Worm (Caenorhabditis elegans) whole organism, L4 larva: ENCODE measurements around the gene fut-6.

ENCODE experiments used
- F37D6.2 ChIP-seq: sonication (generic microtip); optimal IDR thresholded peaks from 2 replicates; lab custom pipeline; 2016; ENCODE audit warnings: mild to moderate bottlenecking, missing genetic modification characterization, missing compliant biosample characterization
- F49E8.2 ChIP-seq: sonication (generic microtip); optimal IDR thresholded peaks from 2 replicates; lab custom pipeline; 2016; ENCODE audit warnings: missing compliant biosample characterization, mild to moderate bottlenecking, missing genetic modification characterization, borderline replicate concordance
- aly-2 ChIP-seq: sonication (generic microtip); optimal IDR thresholded peaks from 2 replicates; lab custom pipeline; 2018; ENCODE audit warnings: missing biosample characterization, missing genetic modification characterization
- attf-4 ChIP-seq: sonication (generic microtip); optimal IDR thresholded peaks from 3 replicates; lab custom pipeline; 2017; ENCODE audit warnings: missing biosample characterization, missing genetic modification characterization
- ceh-20 ChIP-seq: fragments of 200-800 bp; sonication (Bioruptor generic); IDR thresholded peaks from 2 replicates; pipeline ENCODE4 v1.3.6; 2022; ENCODE audit warnings: missing genetic modification reagents, missing genetic modification characterization, missing compliant biosample characterization
- ceh-28 ChIP-seq: fragments of 150-350 bp; optimal IDR thresholded peaks from 2 replicates; lab custom pipeline; 2014; ENCODE audit warnings: missing biosample characterization, missing genetic modification reagents, missing genetic modification characterization
- ceh-44 ChIP-seq: fragments of 200-800 bp; sonication (Bioruptor generic); IDR thresholded peaks from 2 replicates; pipeline ENCODE4 v1.3.6; 2022; ENCODE audit warnings: missing genetic modification reagents, missing genetic modification characterization, missing compliant biosample characterization
- ceh-62 ChIP-seq: sonication (generic microtip); optimal IDR thresholded peaks from 2 replicates; lab custom pipeline; 2017; ENCODE audit warnings: missing biosample characterization, missing genetic modification characterization
- daf-16 ChIP-seq, 3 experiments: sonication (generic microtip); optimal IDR thresholded peaks; 2 replicates each; lab custom pipeline; 2016 to 2017; ENCODE audit warnings: missing genetic modification characterization in 3 of 3, missing genetic modification reagents in 3 of 3, mild to moderate bottlenecking in 2 of 3, missing compliant biosample characterization in 2 of 3, missing biosample characterization in 1 of 3, moderate library complexity in 1 of 3
- dmd-8 ChIP-seq: fragments of 200-800 bp; sonication (Bioruptor generic); IDR thresholded peaks from 2 replicates; pipeline ENCODE4 v1.3.6; 2022; ENCODE audit warnings: missing genetic modification characterization, missing compliant biosample characterization
- dmd-9 ChIP-seq: fragments of 200-800 bp; sonication (Bioruptor generic); IDR thresholded peaks from 2 replicates; pipeline ENCODE4 v1.3.6; 2022; ENCODE audit warnings: missing genetic modification reagents, missing genetic modification characterization, missing compliant biosample characterization
- duxl-1 ChIP-seq: sonication (generic microtip); optimal IDR thresholded peaks from 2 replicates; lab custom pipeline; 2016; ENCODE audit warnings: mild to moderate bottlenecking, missing genetic modification characterization, moderate library complexity, missing compliant biosample characterization; ENCODE audit not compliant: poor library complexity
- dve-1 ChIP-seq: sonication (generic microtip); optimal IDR thresholded peaks from 2 replicates; lab custom pipeline; 2017; ENCODE audit warnings: antibody characterized with exemption, mild to moderate bottlenecking, missing genetic modification characterization, missing compliant biosample characterization; ENCODE audit not compliant: insufficient read depth
- egl-27 ChIP-seq: sonication (generic microtip); optimal IDR thresholded peaks from 3 replicates; lab custom pipeline; 2017; ENCODE audit warnings: missing biosample characterization, missing genetic modification reagents, missing genetic modification characterization
- gei-8 ChIP-seq: fragments of 200-800 bp; sonication (Bioruptor generic); optimal IDR thresholded peaks from 2 replicates; lab custom pipeline; 2018; ENCODE audit warnings: mild to moderate bottlenecking, missing genetic modification characterization, missing compliant biosample characterization
- hmg-1.1 ChIP-seq: fragments of 200-800 bp; sonication (Bioruptor generic); IDR thresholded peaks from 2 replicates; pipeline ENCODE4 v1.3.6; 2022; ENCODE audit warnings: missing genetic modification reagents, missing genetic modification characterization, missing compliant biosample characterization
- jun-1 ChIP-seq: fragments of 150-350 bp; optimal IDR thresholded peaks from 2 replicates; lab custom pipeline; 2014; ENCODE audit warnings: missing biosample characterization, missing genetic modification reagents, missing genetic modification characterization
- lim-7 ChIP-seq: fragments of 200-800 bp; sonication (Bioruptor generic); IDR thresholded peaks from 2 replicates; pipeline ENCODE4 v1.3.6; 2022; ENCODE audit warnings: missing genetic modification characterization, missing compliant biosample characterization
- lin-29 ChIP-seq: fragments of 200-800 bp; sonication (Bioruptor generic); IDR thresholded peaks from 2 replicates; pipeline ENCODE4 v1.3.6; 2022; ENCODE audit warnings: missing genetic modification reagents, missing genetic modification characterization, missing compliant biosample characterization
- lin-38 ChIP-seq: fragments of 200-800 bp; sonication (Bioruptor generic); IDR thresholded peaks from 2 replicates; pipeline ENCODE4 v1.3.6; 2022; ENCODE audit warnings: missing genetic modification reagents, missing genetic modification characterization, missing compliant biosample characterization
- madf-5 ChIP-seq, 2 experiments: fragments of 200-800 bp; sonication (Bioruptor generic); IDR thresholded peaks; 2 replicates each; pipeline ENCODE4 v1.3.6; 2022; ENCODE audit warnings: missing compliant biosample characterization in 2 of 2, missing genetic modification characterization in 2 of 2
- madf-9 ChIP-seq: fragments of 200-800 bp; sonication (Bioruptor generic); conservative IDR thresholded peaks from 2 replicates; pipeline ENCODE4 v1.3.6; 2022; ENCODE audit warnings: missing genetic modification reagents, missing genetic modification characterization, missing compliant biosample characterization
- mdl-1 ChIP-seq, 2 experiments: fragments of 150-350 bp in 1 of 2; sonication (generic microtip) in 1 of 2; optimal IDR thresholded peaks; 2 replicates each; lab custom pipeline; 2014 to 2017; ENCODE audit warnings: missing biosample characterization in 2 of 2, missing genetic modification characterization in 2 of 2
- mdt-29 ChIP-seq: fragments of 200-800 bp; sonication (Bioruptor generic); IDR thresholded peaks from 2 replicates; pipeline ENCODE4 v1.3.6; 2022; ENCODE audit warnings: missing genetic modification reagents, missing genetic modification characterization, missing compliant biosample characterization
- mep-1 ChIP-seq: fragments of 150-350 bp; sonication (generic microtip); optimal IDR thresholded peaks from 3 replicates; lab custom pipeline; 2014; ENCODE audit warnings: missing biosample characterization, missing genetic modification characterization
- mxl-3 ChIP-seq: fragments of 200-800 bp; sonication (Bioruptor generic); optimal IDR thresholded peaks from 2 replicates; lab custom pipeline; 2018; ENCODE audit warnings: mild to moderate bottlenecking, missing genetic modification characterization, missing compliant biosample characterization
- nhr-111 ChIP-seq: fragments of 200-800 bp; sonication (Bioruptor generic); optimal IDR thresholded peaks from 2 replicates; lab custom pipeline; 2018; ENCODE audit warnings: mild to moderate bottlenecking, missing genetic modification characterization, missing compliant biosample characterization
- nhr-25 ChIP-seq: sonication (generic microtip); optimal IDR thresholded peaks from 2 replicates; lab custom pipeline; 2017; ENCODE audit warnings: missing genetic modification characterization, mild to moderate bottlenecking, missing compliant biosample characterization, antibody characterized with exemption, moderate library complexity, borderline replicate concordance; ENCODE audit not compliant: insufficient read depth
- nhr-6 ChIP-seq: fragments of 150-350 bp; optimal IDR thresholded peaks from 2 replicates; lab custom pipeline; 2014; ENCODE audit warnings: missing biosample characterization, missing genetic modification characterization
- nhr-77 ChIP-seq: fragments of 150-350 bp; optimal IDR thresholded peaks from 2 replicates; lab custom pipeline; 2014; ENCODE audit warnings: missing biosample characterization, missing genetic modification characterization
- pha-4 ChIP-seq, 2 experiments: fragments of 150-350 bp in 1 of 2; fragments of 200-800 bp in 1 of 2; sonication (Bioruptor generic) in 1 of 2; IDR thresholded peaks in 1 of 2; optimal IDR thresholded peaks in 1 of 2; 2 replicates each; pipeline versions ENCODE4 v1.3.6 to Lab custom; 2014 to 2022; ENCODE audit warnings: missing genetic modification characterization in 2 of 2, missing genetic modification reagents in 2 of 2, missing biosample characterization in 1 of 2, missing compliant biosample characterization in 1 of 2
- saeg-2 ChIP-seq: fragments of 200-800 bp; sonication (Bioruptor generic); IDR thresholded peaks from 2 replicates; pipeline ENCODE4 v1.3.6; 2022; ENCODE audit warnings: missing genetic modification reagents, missing genetic modification characterization, missing compliant biosample characterization
- set-16 ChIP-seq: fragments of 200-800 bp; sonication (Bioruptor generic); IDR thresholded peaks from 2 replicates; pipeline ENCODE4 v1.3.6; 2022; ENCODE audit warnings: missing genetic modification reagents, missing genetic modification characterization, missing compliant biosample characterization
- snpc-4 ChIP-seq: fragments of 150-350 bp; optimal IDR thresholded peaks from 2 replicates; lab custom pipeline; 2014; ENCODE audit warnings: missing biosample characterization, missing genetic modification characterization
- spr-1 ChIP-seq: sonication (generic microtip); optimal IDR thresholded peaks from 2 replicates; lab custom pipeline; 2016; ENCODE audit warnings: mild to moderate bottlenecking, missing genetic modification characterization, missing compliant biosample characterization
- tag-97 ChIP-seq: fragments of 200-800 bp; sonication (Bioruptor generic); IDR thresholded peaks from 2 replicates; pipeline ENCODE4 v1.3.6; 2022; ENCODE audit warnings: missing genetic modification characterization, missing compliant biosample characterization
- unc-130 ChIP-seq: sonication (generic microtip); optimal IDR thresholded peaks from 2 replicates; lab custom pipeline; 2016; ENCODE audit warnings: missing genetic modification reagents, missing genetic modification characterization, missing compliant biosample characterization
- unc-39 ChIP-seq: sonication (generic microtip); optimal IDR thresholded peaks from 2 replicates; lab custom pipeline; 2017; ENCODE audit warnings: missing biosample characterization, missing genetic modification characterization
- vab-7 ChIP-seq: fragments of 200-800 bp; sonication (Bioruptor generic); IDR thresholded peaks from 2 replicates; pipeline ENCODE4 v1.3.6; 2022; ENCODE audit warnings: missing genetic modification reagents, missing genetic modification characterization, missing compliant biosample characterization
- zfp-2 ChIP-seq: sonication (generic microtip); optimal IDR thresholded peaks from 2 replicates; lab custom pipeline; 2016; ENCODE audit warnings: mild to moderate bottlenecking, missing genetic modification characterization, missing compliant biosample characterization
- zfp-3 ChIP-seq: fragments of 200-800 bp; sonication (Bioruptor generic); conservative IDR thresholded peaks from 2 replicates; pipeline ENCODE4 v1.3.6; 2022; ENCODE audit warnings: missing genetic modification reagents, missing genetic modification characterization, missing compliant biosample characterization
- zip-2 ChIP-seq: fragments of 150-350 bp; optimal IDR thresholded peaks from 2 replicates; lab custom pipeline; 2014; ENCODE audit warnings: missing biosample characterization, missing genetic modification characterization
- ztf-11 ChIP-seq: fragments of 150-350 bp; optimal IDR thresholded peaks from 2 replicates; lab custom pipeline; 2014; ENCODE audit warnings: missing biosample characterization, missing genetic modification characterization

Gene fut-6

DNA sequence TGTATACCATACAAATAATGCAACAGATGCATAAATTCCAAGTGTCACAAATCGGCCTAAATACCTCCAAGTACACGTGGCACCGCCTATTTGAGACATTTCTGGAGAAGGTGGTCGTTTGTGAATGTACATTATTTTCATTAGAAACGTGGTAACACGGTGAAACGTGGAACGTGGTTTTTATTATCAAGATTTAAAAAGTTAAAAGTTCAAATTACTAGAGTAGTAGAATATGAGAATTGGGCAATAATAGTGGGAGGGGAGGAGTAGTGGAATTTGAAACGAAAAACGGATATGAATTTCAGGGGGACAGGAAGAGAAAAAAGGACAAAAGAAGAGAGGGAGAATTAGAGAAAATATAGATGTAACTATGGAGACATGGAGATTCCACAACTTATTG, at the start of gene fut-6:
Gene fut-6 (minus strand): TSS at position 101 of the 400 bp plus-strand sequence.
- no peak for TF ChIP-seq ceh-62 (tag; lab: Kevin White, UChicago)
- no peak for TF ChIP-seq F37D6.2 (tag; lab: Kevin White, UChicago)
- TF ChIP-seq vab-7 (GFP tag; lab: Robert Waterston, UW) = no peak
- TF ChIP-seq jun-1 (tag; lab: Kevin White, UChicago) = no peak
- TF ChIP-seq aly-2 = no peak
- TF ChIP-seq snpc-4 (tag; lab: Kevin White, UChicago) = no peak
- TF ChIP-seq gei-8 (GFP tag; lab: Kevin White, UChicago) = no peak
- no peak for TF ChIP-seq hmg-1.1 (GFP tag; lab: Robert Waterston, UW)
- TF ChIP-seq mdl-1 (tag; optimal IDR thresholded peaks at IDR 0.05; lab: Kevin White, UChicago) = no peak
- no peak for TF ChIP-seq mdt-29 (GFP tag; lab: Robert Waterston, UW)
- TF ChIP-seq F49E8.2 (tag; lab: Kevin White, UChicago) = no peak
- no peak for TF ChIP-seq attf-4 (tag; lab: Kevin White, UChicago)
- TF ChIP-seq nhr-77 (tag; lab: Kevin White, UChicago) = no peak
- TF ChIP-seq unc-39 (tag; lab: Kevin White, UChicago) = no peak
- no peak for TF ChIP-seq lim-7 (GFP tag; lab: Robert Waterston, UW)
- no peak for TF ChIP-seq lin-29 (GFP tag; lab: Robert Waterston, UW)

DNA sequence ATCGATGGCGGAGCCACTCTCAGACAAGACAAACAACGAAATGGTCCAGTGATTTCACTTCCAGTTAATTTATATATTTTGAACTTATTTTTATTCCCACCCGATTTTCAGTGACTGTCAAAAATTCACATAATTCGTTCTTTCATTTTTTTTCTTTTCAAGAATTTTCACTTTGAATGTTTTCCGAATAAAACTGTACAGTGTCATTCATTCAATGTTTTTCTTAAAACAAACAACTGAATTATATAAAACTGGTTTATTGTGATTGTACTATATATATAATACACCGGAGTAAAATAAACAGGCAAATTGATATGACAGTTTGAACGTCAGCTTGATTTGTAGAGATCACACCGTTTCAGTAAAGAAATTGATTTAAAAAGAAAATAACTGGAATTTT, 47.3 kb upstream of the fut-6 start:
- TF ChIP-seq dmd-9 (GFP tag; lab: Robert Waterston, UW) = no peak
- TF ChIP-seq pha-4 (GFP tag; IDR thresholded peaks at IDR 0.05; lab: Robert Waterston, UW) = no peak
- no peak for TF ChIP-seq pha-4 (tag; optimal IDR thresholded peaks at IDR 0.05; lab: Kevin White, UChicago)
- peak; percentile 9 for TF ChIP-seq F49E8.2 (tag; lab: Kevin White, UChicago)
- no peak for TF ChIP-seq madf-5 (GFP tag; IDR thresholded peaks at IDR 0.05; lab: Robert Waterston, UW)
- no peak for TF ChIP-seq dmd-8 (GFP tag; lab: Robert Waterston, UW)
- no peak for TF ChIP-seq ztf-11 (tag; lab: Kevin White, UChicago)
- no peak for TF ChIP-seq dve-1 (tag; lab: Kevin White, UChicago)
- TF ChIP-seq nhr-6 (tag; lab: Kevin White, UChicago) = no peak
- TF ChIP-seq madf-9 (GFP tag; lab: Robert Waterston, UW) = no peak
- TF ChIP-seq duxl-1 (tag; lab: Kevin White, UChicago) = no peak
- TF ChIP-seq ceh-20 = no peak
- peak; percentile 7 for TF ChIP-seq mep-1 (tag; lab: Kevin White, UChicago)
- TF ChIP-seq daf-16 (GFP tag; optimal IDR thresholded peaks at IDR 0.05; lab: Kevin White, UChicago) = no peak
- TF ChIP-seq daf-16 (tag; optimal IDR thresholded peaks at IDR 0.05; lab: Kevin White, UChicago) = no peak
- peak; percentile 61 for TF ChIP-seq lin-38 (GFP tag; lab: Robert Waterston, UW)
- peak; percentile 7 for TF ChIP-seq unc-130
- TF ChIP-seq aly-2 = no peak
- no peak for TF ChIP-seq zfp-2
- no peak for TF ChIP-seq saeg-2
- TF ChIP-seq ceh-44 (GFP tag; lab: Robert Waterston, UW) = no peak
- TF ChIP-seq zip-2 (tag; lab: Kevin White, UChicago) = no peak
- TF ChIP-seq nhr-25 (tag; lab: Kevin White, UChicago) = no peak
- TF ChIP-seq mxl-3 = no peak
- TF ChIP-seq nhr-111 (GFP tag; lab: Kevin White, UChicago) = no peak
- no peak for TF ChIP-seq egl-27
- TF ChIP-seq spr-1 = no peak
- no peak for TF ChIP-seq tag-97 (GFP tag; lab: Robert Waterston, UW)
- no peak for TF ChIP-seq ceh-28 (tag; lab: Kevin White, UChicago)
- no peak for TF ChIP-seq set-16
- no peak for TF ChIP-seq jun-1 (tag; lab: Kevin White, UChicago)
- no peak for TF ChIP-seq zfp-3 (GFP tag; lab: Robert Waterston, UW)
- no peak for TF ChIP-seq ceh-62 (tag; lab: Kevin White, UChicago)
